Worm (Caenorhabditis elegans): Measurements from ENCODE around the gene srlf-1.

DNA sequence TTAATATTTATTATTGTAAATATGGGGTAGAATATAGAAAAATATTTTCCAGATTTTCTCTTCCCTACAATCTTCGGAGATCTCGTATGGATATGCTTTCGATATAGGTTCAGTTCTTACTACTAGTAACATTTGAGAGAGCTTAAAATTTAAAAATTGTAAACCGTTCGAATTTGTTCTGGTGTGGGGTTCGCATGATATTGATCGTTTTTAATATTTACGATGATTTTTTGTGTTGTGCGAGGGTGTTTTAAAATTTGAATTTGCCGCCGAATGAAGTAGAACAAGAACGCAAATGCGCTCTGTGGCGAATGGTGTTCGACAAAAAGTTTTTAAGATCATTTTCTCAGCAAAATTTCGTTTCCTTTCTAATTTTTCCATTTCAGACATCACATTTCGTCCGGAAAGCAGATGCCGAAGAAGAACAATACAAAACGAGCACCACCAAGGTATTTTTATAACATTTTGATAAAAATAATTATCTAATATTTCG lies 6.9 kb upstream of the srlf-1 start, which contains the start of gene skr-17:
- TF ChIP-seq nhr-11 (tag; optimal IDR thresholded peaks at IDR 0.05) (no peak), lim-6 (tag; optimal IDR thresholded peaks at IDR 0.05) (no peak), ceh-19 (GFP tag; optimal IDR thresholded peaks at IDR 0.05) (no peak), sox-4 (tag; optimal IDR thresholded peaks at IDR 0.05) (no peak), syd-9 (tag; optimal IDR thresholded peaks at IDR 0.05) (no peak), elt-2 (tag; optimal IDR thresholded peaks at IDR 0.05) (no peak), unc-86 (tag; optimal IDR thresholded peaks at IDR 0.05) (no peak), hlh-30 (tag; optimal IDR thresholded peaks at IDR 0.05; ENCODE audit: insufficient read depth) (no peak), dve-1 (tag; optimal IDR thresholded peaks at IDR 0.05) (no peak), che-1 (tag; optimal IDR thresholded peaks at IDR 0.05) (no peak), nfya-1 (tag; optimal IDR thresholded peaks at IDR 0.05) (no peak), rnt-1 (tag; optimal IDR thresholded peaks at IDR 0.05) (no peak), ama-1 (optimal IDR thresholded peaks at IDR 0.05) (no peak)
